Worm (Caenorhabditis elegans) whole organism, late embryonic: ENCODE results near the gene C07A9.10.

ENCODE experiments used
- C08G9.2 ChIP-seq: sonication (generic microtip); optimal IDR thresholded peaks from 2 replicates; lab custom pipeline; 2016; ENCODE audit warnings: mild to moderate bottlenecking, missing genetic modification characterization, moderate library complexity, missing compliant biosample characterization
- F13H6.1 ChIP-seq: sonication (generic microtip); optimal IDR thresholded peaks from 2 replicates; lab custom pipeline; 2016; ENCODE audit warnings: missing genetic modification characterization, missing compliant biosample characterization
- K02D7.2 ChIP-seq: sonication (generic microtip); optimal IDR thresholded peaks from 2 replicates; lab custom pipeline; 2017; ENCODE audit warnings: mild to moderate bottlenecking, missing genetic modification characterization, missing compliant biosample characterization
- K09A11.1 ChIP-seq: sonication (generic microtip); optimal IDR thresholded peaks from 2 replicates; lab custom pipeline; 2017; ENCODE audit warnings: antibody characterized with exemption, mild to moderate bottlenecking, missing genetic modification characterization, missing compliant biosample characterization; ENCODE audit not compliant: insufficient read depth
- T23F11.4 ChIP-seq: fragments of 200-800 bp; sonication (Bioruptor generic); optimal IDR thresholded peaks from 2 replicates; lab custom pipeline; 2018; ENCODE audit warnings: mild to moderate bottlenecking, missing genetic modification characterization, missing compliant biosample characterization
- ahr-1 ChIP-seq: sonication (generic microtip); optimal IDR thresholded peaks from 2 replicates; lab custom pipeline; 2016; ENCODE audit warnings: missing genetic modification characterization, missing compliant biosample characterization
- ceh-18 ChIP-seq: sonication (generic microtip); optimal IDR thresholded peaks from 2 replicates; lab custom pipeline; 2016; ENCODE audit warnings: missing genetic modification characterization, missing compliant biosample characterization
- ceh-2 ChIP-seq: sonication (generic microtip); optimal IDR thresholded peaks from 2 replicates; lab custom pipeline; 2016; ENCODE audit warnings: missing genotype, missing genetic modification characterization, missing compliant biosample characterization
- ceh-22 ChIP-seq: sonication (generic microtip); optimal IDR thresholded peaks from 2 replicates; lab custom pipeline; 2017; ENCODE audit warnings: missing biosample characterization, missing genetic modification characterization
- ceh-31 ChIP-seq: sonication (generic microtip); optimal IDR thresholded peaks from 2 replicates; lab custom pipeline; 2016; ENCODE audit warnings: missing genetic modification characterization, missing compliant biosample characterization
- ceh-34 ChIP-seq: sonication (generic microtip); optimal IDR thresholded peaks from 2 replicates; lab custom pipeline; 2016; ENCODE audit warnings: mild to moderate bottlenecking, missing genetic modification characterization, missing compliant biosample characterization
- che-1 ChIP-seq: sonication (generic microtip); optimal IDR thresholded peaks from 2 replicates; lab custom pipeline; 2016; ENCODE audit warnings: mild to moderate bottlenecking, missing genetic modification characterization, missing compliant biosample characterization
- elt-2 ChIP-seq: sonication (generic microtip); optimal IDR thresholded peaks from 2 replicates; lab custom pipeline; 2016; ENCODE audit warnings: missing genetic modification reagents, missing genetic modification characterization, missing compliant biosample characterization
- elt-4 ChIP-seq: sonication (generic microtip); optimal IDR thresholded peaks from 2 replicates; lab custom pipeline; 2016; ENCODE audit warnings: missing genetic modification characterization, missing compliant biosample characterization
- fkh-10 ChIP-seq: fragments of 150-350 bp; optimal IDR thresholded peaks from 2 replicates; lab custom pipeline; 2014; ENCODE audit warnings: missing biosample characterization, missing genetic modification reagents, missing genetic modification characterization
- fkh-6 ChIP-seq: sonication (generic microtip); optimal IDR thresholded peaks from 2 replicates; lab custom pipeline; 2016; ENCODE audit warnings: missing genetic modification characterization, missing compliant biosample characterization
- gmeb-2 ChIP-seq: sonication (generic microtip); optimal IDR thresholded peaks from 2 replicates; lab custom pipeline; 2016; ENCODE audit warnings: missing genetic modification characterization, inconsistent platforms, missing compliant biosample characterization
- hlh-13 ChIP-seq: fragments of 200-800 bp; sonication (Bioruptor generic); optimal IDR thresholded peaks from 2 replicates; lab custom pipeline; 2018; ENCODE audit warnings: mild to moderate bottlenecking, missing genetic modification characterization, missing compliant biosample characterization
- hlh-15 ChIP-seq: sonication (generic microtip); optimal IDR thresholded peaks from 2 replicates; lab custom pipeline; 2016; ENCODE audit warnings: missing genetic modification characterization, missing compliant biosample characterization
- hlh-30 ChIP-seq: sonication (generic microtip); optimal IDR thresholded peaks from 2 replicates; lab custom pipeline; 2017; ENCODE audit warnings: antibody characterized with exemption, missing genetic modification characterization, missing compliant biosample characterization; ENCODE audit not compliant: insufficient read depth
- hlh-8 ChIP-seq: sonication (generic microtip); optimal IDR thresholded peaks from 2 replicates; lab custom pipeline; 2016; ENCODE audit warnings: missing genotype, missing genetic modification characterization, missing compliant biosample characterization
- lim-6 ChIP-seq: sonication (generic microtip); optimal IDR thresholded peaks from 2 replicates; lab custom pipeline; 2016; ENCODE audit warnings: missing genetic modification characterization, missing compliant biosample characterization
- lin-11 ChIP-seq: fragments of 200-800 bp; sonication (Bioruptor generic); optimal IDR thresholded peaks from 2 replicates; lab custom pipeline; 2018; ENCODE audit warnings: mild to moderate bottlenecking, missing genetic modification characterization, missing compliant biosample characterization
- mec-3 ChIP-seq: sonication (generic microtip); optimal IDR thresholded peaks from 2 replicates; lab custom pipeline; 2016; ENCODE audit warnings: borderline replicate concordance, missing genetic modification characterization, missing compliant biosample characterization
- nfya-1 ChIP-seq: sonication (generic microtip); optimal IDR thresholded peaks from 2 replicates; lab custom pipeline; 2017; ENCODE audit warnings: missing genetic modification characterization, mild to moderate bottlenecking, missing compliant biosample characterization, antibody characterized with exemption, moderate library complexity
- nhr-232 ChIP-seq: sonication (generic microtip); optimal IDR thresholded peaks from 2 replicates; lab custom pipeline; 2016; ENCODE audit warnings: missing genetic modification characterization, missing compliant biosample characterization
- npax-4 ChIP-seq: sonication (generic microtip); optimal IDR thresholded peaks from 2 replicates; lab custom pipeline; 2016; ENCODE audit warnings: missing genetic modification characterization, missing compliant biosample characterization
- odd-2 ChIP-seq: sonication (generic microtip); optimal IDR thresholded peaks from 2 replicates; lab custom pipeline; 2017; ENCODE audit warnings: antibody characterized with exemption, mild to moderate bottlenecking, missing genetic modification characterization, missing compliant biosample characterization
- pag-3 ChIP-seq: sonication (generic microtip); optimal IDR thresholded peaks from 2 replicates; lab custom pipeline; 2016; ENCODE audit warnings: missing compliant biosample characterization, missing genetic modification characterization, borderline replicate concordance
- pat-9 ChIP-seq: fragments of 200-800 bp; sonication (Bioruptor generic); optimal IDR thresholded peaks from 2 replicates; lab custom pipeline; 2018; ENCODE audit warnings: mild to moderate bottlenecking, missing genetic modification characterization, moderate library complexity, missing compliant biosample characterization
- pax-1 ChIP-seq: fragments of 150-350 bp; optimal IDR thresholded peaks from 2 replicates; lab custom pipeline; 2014; ENCODE audit warnings: missing biosample characterization, missing genetic modification characterization
- pqm-1 ChIP-seq: sonication (generic microtip); optimal IDR thresholded peaks from 2 replicates; lab custom pipeline; 2016; ENCODE audit warnings: missing genetic modification characterization, missing compliant biosample characterization
- rnt-1 ChIP-seq: sonication (generic microtip); optimal IDR thresholded peaks from 2 replicates; lab custom pipeline; 2016; ENCODE audit warnings: missing genetic modification characterization, missing compliant biosample characterization
- sdc-2 ChIP-seq: sonication (generic microtip); optimal IDR thresholded peaks from 2 replicates; lab custom pipeline; 2016; ENCODE audit warnings: missing genotype, missing genetic modification characterization, missing compliant biosample characterization
- sox-2 ChIP-seq: fragments of 200-800 bp; sonication (Bioruptor generic); IDR thresholded peaks from 2 replicates; pipeline ENCODE4 v1.3.6; 2022; ENCODE audit warnings: missing genetic modification reagents, missing genetic modification characterization, missing compliant biosample characterization
- sox-4 ChIP-seq: sonication (generic microtip); optimal IDR thresholded peaks from 2 replicates; lab custom pipeline; 2017; ENCODE audit warnings: mild to moderate bottlenecking, missing genetic modification characterization, inconsistent platforms, missing compliant biosample characterization
- tbx-2 ChIP-seq: sonication (generic microtip); optimal IDR thresholded peaks from 2 replicates; lab custom pipeline; 2016; ENCODE audit warnings: missing genetic modification characterization, missing compliant biosample characterization
- tbx-7 ChIP-seq: sonication (generic microtip); optimal IDR thresholded peaks from 2 replicates; lab custom pipeline; 2016; ENCODE audit warnings: missing genotype, missing genetic modification characterization, missing compliant biosample characterization
- ttx-3 ChIP-seq: sonication (generic microtip); optimal IDR thresholded peaks from 2 replicates; lab custom pipeline; 2016; ENCODE audit warnings: missing genetic modification reagents, missing genetic modification characterization, missing compliant biosample characterization
- unc-42 ChIP-seq: sonication (generic microtip); optimal IDR thresholded peaks from 2 replicates; lab custom pipeline; 2016; ENCODE audit warnings: missing genotype, missing genetic modification characterization, missing compliant biosample characterization
- unc-55 ChIP-seq: sonication (generic microtip); optimal IDR thresholded peaks from 2 replicates; lab custom pipeline; 2017; ENCODE audit warnings: missing biosample characterization, missing genetic modification reagents, missing genetic modification characterization

The C07A9.10 gene

DNA sequence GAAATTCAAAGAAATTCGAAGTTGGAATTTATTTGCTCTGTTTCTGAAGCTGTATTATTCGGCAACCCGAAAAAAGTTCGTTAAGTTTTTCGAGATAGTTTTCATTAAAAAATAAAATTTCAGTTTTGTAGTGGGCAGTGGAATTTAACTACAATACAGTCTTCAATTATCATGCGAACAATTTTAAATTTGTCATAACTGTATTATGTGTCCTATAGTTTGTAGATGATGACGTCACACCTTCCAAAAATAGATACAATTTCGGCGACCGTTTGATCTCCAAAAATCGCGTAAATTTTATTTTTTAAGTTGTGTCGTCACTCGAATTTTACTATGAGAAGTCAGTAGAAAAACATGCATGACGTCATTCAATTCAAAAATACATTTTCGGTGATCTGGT is 27.3 kb upstream of the C07A9.10 start:
- TF ChIP-seq ttx-3 (tag; lab: Kevin White, UChicago) (no peak), hlh-8 (tag; lab: Kevin White, UChicago) (no peak), sox-4 (tag; lab: Kevin White, UChicago) (no peak), T23F11.4 (GFP tag; lab: Kevin White, UChicago) (no peak), che-1 (tag; lab: Kevin White, UChicago) (no peak), ceh-22 (no peak), pat-9 (no peak), C08G9.2 (tag; lab: Kevin White, UChicago) (no peak), K09A11.1 (tag; lab: Kevin White, UChicago) (no peak), K02D7.2 (tag; lab: Kevin White, UChicago) (no peak), tbx-2 (tag; lab: Kevin White, UChicago) (no peak), elt-4 (no peak), pag-3 (tag; lab: Kevin White, UChicago) (no peak), odd-2 (tag; lab: Kevin White, UChicago) (no peak)

DNA sequence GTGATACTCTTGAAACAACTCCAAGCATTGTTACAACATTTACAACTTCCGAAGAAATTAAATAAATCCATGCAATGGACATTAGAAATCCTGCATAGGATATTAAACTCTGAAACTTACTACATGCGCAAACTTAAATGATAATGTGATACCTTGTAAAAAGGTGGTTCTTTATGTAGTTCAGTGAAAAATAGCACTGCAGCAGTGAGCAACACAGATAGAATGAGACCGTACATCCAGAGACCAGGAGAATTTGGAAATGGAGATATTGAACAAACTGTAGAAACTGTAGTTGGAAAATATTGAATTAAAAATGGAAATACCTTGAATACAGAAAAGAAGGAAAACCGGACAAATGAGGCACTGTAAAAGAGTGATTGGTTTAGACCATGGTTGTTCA is 25.3 kb upstream of the C07A9.10 start:
- TF ChIP-seq lin-11 (tag; lab: Kevin White, UChicago): no peak
- no peak for TF ChIP-seq fkh-10 (GFP tag; lab: Kevin White, UChicago)
- no peak for TF ChIP-seq pag-3 (tag; lab: Kevin White, UChicago)
- no peak for TF ChIP-seq tbx-7

DNA sequence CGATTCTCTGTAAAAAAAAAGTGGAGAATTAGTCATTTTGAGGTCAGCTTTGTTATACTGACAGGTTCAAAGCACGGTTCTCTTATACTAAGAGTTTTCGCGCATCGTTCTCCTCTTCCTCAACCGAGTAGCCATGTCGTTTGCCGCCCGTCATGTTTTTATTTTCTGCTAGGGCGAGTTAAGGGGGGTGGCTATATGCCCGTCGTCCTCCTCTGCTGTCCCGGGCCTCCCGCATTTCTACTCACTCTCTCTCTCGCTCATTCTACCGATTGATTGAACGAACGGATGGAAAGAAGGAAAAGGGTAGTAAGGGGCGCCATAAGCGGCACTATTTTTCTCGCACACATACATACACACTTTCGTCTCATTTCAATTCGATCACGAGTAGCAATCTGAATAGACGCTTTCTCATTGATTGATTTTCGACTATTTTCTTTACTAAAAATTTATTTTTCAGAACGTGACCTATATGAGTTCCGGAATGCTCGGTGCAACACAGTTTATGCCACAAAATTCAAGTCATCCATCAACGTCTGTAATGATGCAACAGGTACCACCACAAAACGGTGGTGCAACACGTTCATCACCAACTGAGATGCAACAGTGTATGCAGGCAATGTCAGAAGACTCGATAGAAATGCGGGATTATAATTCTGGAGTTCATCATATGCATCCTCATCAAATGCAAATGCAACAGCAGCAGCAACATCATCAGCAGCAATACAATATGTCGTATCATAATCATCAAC is 19.5 kb upstream of the C07A9.10 start:
- TF ChIP-seq sdc-2: peak; percentile 8
- TF ChIP-seq fkh-6 (tag; lab: Kevin White, UChicago): peak; percentile 4
- TF ChIP-seq nfya-1 (tag; lab: Kevin White, UChicago): peak; percentile 15
- TF ChIP-seq nhr-232: peak; percentile 37
- TF ChIP-seq ceh-18: no peak
- TF ChIP-seq C08G9.2 (tag; lab: Kevin White, UChicago): peak; percentile 13

DNA sequence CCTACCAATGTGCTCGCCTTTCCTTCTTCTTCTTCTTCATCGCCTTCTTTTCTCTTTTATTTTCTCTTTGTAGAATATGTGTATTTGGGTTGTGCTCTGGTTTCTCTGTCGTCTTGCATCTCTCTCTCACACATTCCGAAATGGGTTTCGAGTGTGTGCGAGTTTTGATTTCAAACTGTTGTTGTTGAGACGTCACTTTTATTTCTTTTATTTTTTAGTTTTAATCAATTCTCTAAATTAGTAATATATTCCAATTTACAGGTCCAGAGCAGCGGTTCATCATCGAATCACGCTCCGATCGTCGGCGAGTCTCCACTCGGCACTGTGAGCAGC is 18.7 kb upstream of the C07A9.10 start:
- TF ChIP-seq unc-55 (GFP tag; lab: Kevin White, UChicago): no peak
- TF ChIP-seq elt-2 (tag; lab: Kevin White, UChicago): no peak
- TF ChIP-seq nfya-1 (tag; lab: Kevin White, UChicago): peak; percentile 2
- no peak for TF ChIP-seq F13H6.1 (tag; lab: Kevin White, UChicago)
- no peak for TF ChIP-seq npax-4 (tag; lab: Kevin White, UChicago)

DNA sequence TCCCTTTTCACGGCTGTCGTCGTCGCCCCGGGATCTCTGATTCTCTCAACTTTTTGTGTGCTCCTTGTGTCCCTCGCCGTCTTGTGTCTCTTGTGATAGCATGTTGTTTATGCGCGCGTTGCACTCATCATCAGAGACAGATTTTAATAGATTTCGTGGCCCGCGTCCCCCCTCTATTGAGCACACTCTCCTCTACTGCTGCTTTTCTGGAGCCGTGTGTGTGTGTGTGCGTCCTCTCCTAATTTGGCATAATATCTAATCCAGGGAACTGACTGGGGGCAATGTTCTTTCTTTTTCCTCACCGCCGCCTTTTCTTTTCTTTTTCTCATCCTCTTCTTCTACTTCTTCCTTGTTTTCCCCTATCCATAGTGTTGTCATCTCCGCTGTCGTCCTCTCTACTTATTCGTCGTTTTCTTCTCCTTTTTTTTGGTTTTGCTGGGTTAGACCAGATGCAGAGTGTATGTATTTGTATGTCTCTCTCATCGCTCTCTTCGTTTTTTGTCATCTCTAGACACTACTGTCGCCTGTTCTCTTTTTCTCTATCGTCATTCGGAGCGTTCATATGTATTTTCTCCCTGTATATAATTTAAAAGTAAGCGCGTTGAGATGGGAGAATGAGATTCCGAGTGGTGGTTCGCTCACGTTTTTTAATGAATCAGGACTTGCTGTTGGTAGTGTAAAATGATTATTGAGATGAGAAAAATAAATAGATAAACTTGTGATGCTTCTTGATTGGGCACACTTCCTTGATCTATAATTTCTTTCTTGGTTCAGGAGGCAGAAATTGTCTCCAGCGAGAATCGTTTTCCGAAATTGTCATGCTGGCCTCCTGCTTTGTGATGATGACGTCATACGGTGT is 18.1 kb upstream of the C07A9.10 start:
- TF ChIP-seq tbx-7: no peak
- no peak for TF ChIP-seq npax-4 (tag; lab: Kevin White, UChicago)
- TF ChIP-seq ceh-18: peak; percentile 72
- TF ChIP-seq unc-55 (GFP tag; lab: Kevin White, UChicago): peak; percentile 54
- no peak for TF ChIP-seq ahr-1 (tag; lab: Kevin White, UChicago)
- TF ChIP-seq rnt-1 (tag; lab: Kevin White, UChicago): peak; percentile 38
- TF ChIP-seq ceh-2 (tag; lab: Kevin White, UChicago): peak; percentile 31
- TF ChIP-seq gmeb-2: no peak
- TF ChIP-seq pqm-1 (tag; lab: Kevin White, UChicago): no peak
- TF ChIP-seq sox-2 (GFP tag; lab: Robert Waterston, UW): no peak
- peak; percentile 73 for TF ChIP-seq unc-42 (tag; lab: Kevin White, UChicago)
- no peak for TF ChIP-seq hlh-30 (tag; lab: Kevin White, UChicago)
- TF ChIP-seq pag-3 (tag; lab: Kevin White, UChicago): no peak
- TF ChIP-seq ceh-34 (tag; lab: Kevin White, UChicago): peak; percentile 54
- no peak for TF ChIP-seq pax-1 (tag; lab: Kevin White, UChicago)
- TF ChIP-seq mec-3: peak; percentile 38
- no peak for TF ChIP-seq pat-9
- TF ChIP-seq hlh-15 (tag; lab: Kevin White, UChicago): no peak
- TF ChIP-seq lim-6: peak; percentile 3
- peak; percentile 21 for TF ChIP-seq F13H6.1 (tag; lab: Kevin White, UChicago)
- peak; percentile 67 for TF ChIP-seq ceh-31 (tag; lab: Kevin White, UChicago)
- TF ChIP-seq C08G9.2 (tag; lab: Kevin White, UChicago): no peak
- no peak for TF ChIP-seq hlh-13 (GFP tag; lab: Kevin White, UChicago)
